Worm (Caenorhabditis elegans) whole organism, young adult: ENCODE data around the gene C14C11.1.

ENCODE experiments used
- C17E4.6 ChIP-seq: fragments of 200-800 bp; sonication (Bioruptor generic); IDR thresholded peaks from 2 replicates; pipeline ENCODE4 v1.3.6; 2022; ENCODE audit warnings: missing genetic modification reagents, missing genetic modification characterization, missing compliant biosample characterization
- F23B12.7 ChIP-seq: sonication (generic microtip); optimal IDR thresholded peaks from 2 replicates; lab custom pipeline; 2017; ENCODE audit warnings: missing genetic modification characterization, mild to moderate bottlenecking, missing compliant biosample characterization, antibody characterized with exemption, moderate library complexity; ENCODE audit not compliant: insufficient read depth
- F52B5.7 ChIP-seq: sonication (generic microtip); optimal IDR thresholded peaks from 2 replicates; lab custom pipeline; 2016; ENCODE audit warnings: mild to moderate bottlenecking, missing genetic modification characterization, missing compliant biosample characterization
- Y56A3A.18 ChIP-seq: fragments of 200-800 bp; sonication (Bioruptor generic); IDR thresholded peaks from 2 replicates; pipeline ENCODE4 v1.3.6; 2022; ENCODE audit warnings: missing genetic modification reagents, missing genetic modification characterization, missing compliant biosample characterization
- ama-1 ChIP-seq, 3 experiments: fragments of 150-350 bp in 1 of 3; sonication (generic microtip) in 2 of 3; optimal IDR thresholded peaks; 2 replicates each; lab custom pipeline; 2014 to 2018; ENCODE audit warnings: missing biosample characterization in 2 of 3, missing genetic modification characterization in 2 of 3, missing genetic modification reagents in 2 of 3
- aptf-2 ChIP-seq: fragments of 200-800 bp; sonication (Bioruptor generic); conservative IDR thresholded peaks from 2 replicates; pipeline ENCODE4 v1.3.6; 2022; ENCODE audit warnings: missing genetic modification reagents, missing genetic modification characterization, missing compliant biosample characterization
- atf-7 ChIP-seq: sonication (generic microtip); optimal IDR thresholded peaks from 2 replicates; lab custom pipeline; 2017; ENCODE audit warnings: mild to moderate bottlenecking, missing genetic modification characterization, missing compliant biosample characterization
- athp-1 ChIP-seq: sonication (generic microtip); optimal IDR thresholded peaks from 2 replicates; lab custom pipeline; 2017; ENCODE audit warnings: mild to moderate bottlenecking, missing genetic modification characterization, missing compliant biosample characterization
- attf-5 ChIP-seq: fragments of 200-800 bp; sonication (Bioruptor generic); optimal IDR thresholded peaks from 2 replicates; lab custom pipeline; 2018; ENCODE audit warnings: mild to moderate bottlenecking, missing genetic modification characterization, missing compliant biosample characterization
- bed-1 ChIP-seq: fragments of 200-800 bp; sonication (Bioruptor generic); IDR thresholded peaks from 2 replicates; pipeline ENCODE4 v1.3.6; 2022; ENCODE audit warnings: missing genetic modification reagents, missing genetic modification characterization, missing compliant biosample characterization
- ceh-58 ChIP-seq: fragments of 200-800 bp; sonication (Bioruptor generic); IDR thresholded peaks from 2 replicates; pipeline ENCODE4 v1.3.6; 2022; ENCODE audit warnings: missing genetic modification characterization, missing compliant biosample characterization
- dox-1 ChIP-seq: fragments of 200-800 bp; sonication (Bioruptor generic); IDR thresholded peaks from 2 replicates; pipeline ENCODE4 v1.3.6; 2022; ENCODE audit warnings: missing genetic modification reagents, missing genetic modification characterization, missing compliant biosample characterization
- egl-44 ChIP-seq: fragments of 200-800 bp; sonication (Bioruptor generic); IDR thresholded peaks from 2 replicates; pipeline ENCODE4 v1.3.6; 2022; ENCODE audit warnings: missing genetic modification reagents, missing genetic modification characterization, missing compliant biosample characterization
- ets-4 ChIP-seq: fragments of 200-800 bp; sonication (Bioruptor generic); optimal IDR thresholded peaks from 2 replicates; lab custom pipeline; 2018; ENCODE audit warnings: mild to moderate bottlenecking, missing genetic modification characterization, missing compliant biosample characterization
- hlh-26 ChIP-seq: fragments of 200-800 bp; sonication (Bioruptor generic); conservative IDR thresholded peaks from 2 replicates; pipeline ENCODE4 v1.3.6; 2022; ENCODE audit warnings: missing genetic modification reagents, missing genetic modification characterization, missing compliant biosample characterization
- hsf-1 ChIP-seq: fragments of 200-800 bp; sonication (Bioruptor generic); IDR thresholded peaks from 2 replicates; pipeline ENCODE4 v1.3.6; 2022; ENCODE audit warnings: missing genetic modification reagents, missing genetic modification characterization, missing compliant biosample characterization
- let-526 ChIP-seq: fragments of 200-800 bp; sonication (Bioruptor generic); IDR thresholded peaks from 2 replicates; pipeline ENCODE4 v1.3.6; 2022; ENCODE audit warnings: missing genetic modification reagents, missing genetic modification characterization, missing compliant biosample characterization
- lin-35 ChIP-seq, 3 experiments: fragments of 150-350 bp in 2 of 3; sonication (generic microtip) in 1 of 3; optimal IDR thresholded peaks; 2 replicates each; lab custom pipeline; 2014 to 2018; ENCODE audit warnings: missing biosample characterization in 3 of 3, missing genetic modification characterization in 3 of 3, missing genetic modification reagents in 3 of 3
- madf-10 ChIP-seq: sonication (generic microtip); optimal IDR thresholded peaks from 2 replicates; lab custom pipeline; 2016; ENCODE audit warnings: mild to moderate bottlenecking, missing genetic modification characterization, missing compliant biosample characterization
- madf-3 ChIP-seq: fragments of 200-800 bp; sonication (Bioruptor generic); IDR thresholded peaks from 2 replicates; pipeline ENCODE4 v1.3.6; 2022; ENCODE audit warnings: missing genetic modification reagents, missing genetic modification characterization, missing compliant biosample characterization
- mel-28 ChIP-seq: sonication (generic microtip); optimal IDR thresholded peaks from 2 replicates; lab custom pipeline; 2016; ENCODE audit warnings: borderline replicate concordance, mild to moderate bottlenecking, missing genetic modification characterization, missing compliant biosample characterization
- nhr-179 ChIP-seq: sonication (generic microtip); optimal IDR thresholded peaks from 2 replicates; lab custom pipeline; 2016; ENCODE audit warnings: mild to moderate bottlenecking, missing genetic modification characterization, missing compliant biosample characterization
- nhr-27 ChIP-seq: fragments of 200-800 bp; sonication (Bioruptor generic); optimal IDR thresholded peaks from 2 replicates; lab custom pipeline; 2018; ENCODE audit warnings: mild to moderate bottlenecking, missing genetic modification characterization, moderate library complexity, missing compliant biosample characterization
- nhr-80 ChIP-seq: sonication (generic microtip); optimal IDR thresholded peaks from 2 replicates; lab custom pipeline; 2016; ENCODE audit warnings: missing genetic modification characterization, missing compliant biosample characterization
- repo-1 ChIP-seq: sonication (generic microtip); optimal IDR thresholded peaks from 2 replicates; lab custom pipeline; 2017; ENCODE audit warnings: mild to moderate bottlenecking, missing genetic modification characterization, missing compliant biosample characterization
- rpc-1 ChIP-seq, 2 experiments: fragments of 150-350 bp in 1 of 2; sonication (generic microtip) in 1 of 2; optimal IDR thresholded peaks; 2 replicates each; lab custom pipeline; 2014 to 2018; ENCODE audit warnings: missing biosample characterization in 1 of 2, missing genetic modification characterization in 1 of 2, missing genetic modification reagents in 1 of 2, missing genotype in 1 of 2
- snpc-3.4 ChIP-seq: sonication (generic microtip); optimal IDR thresholded peaks from 2 replicates; lab custom pipeline; 2017; ENCODE audit warnings: missing genetic modification characterization, mild to moderate bottlenecking, missing compliant biosample characterization, antibody characterized with exemption, moderate library complexity, missing genotype, missing genetic modification reagents
- snpc-4 ChIP-seq, 5 experiments: fragments of 150-350 bp in 1 of 5; sonication (generic microtip) in 4 of 5; optimal IDR thresholded peaks; 2 replicates each; lab custom pipeline; 2014 to 2018; ENCODE audit warnings: missing genetic modification characterization in 5 of 5, missing biosample characterization in 3 of 5, antibody characterized with exemption in 2 of 5, mild to moderate bottlenecking in 2 of 5, missing compliant biosample characterization in 2 of 5, missing genotype in 2 of 5, moderate library complexity in 2 of 5, missing genetic modification reagents in 1 of 5
- tlf-1 ChIP-seq: fragments of 200-800 bp; sonication (Bioruptor generic); optimal IDR thresholded peaks from 2 replicates; lab custom pipeline; 2018; ENCODE audit warnings: mild to moderate bottlenecking, missing genetic modification characterization, missing compliant biosample characterization
- zfh-2 ChIP-seq: fragments of 200-800 bp; sonication (Bioruptor generic); conservative IDR thresholded peaks from 2 replicates; pipeline ENCODE4 v1.3.6; 2022; ENCODE audit warnings: missing genetic modification reagents, missing genetic modification characterization, missing compliant biosample characterization
- ztf-18 ChIP-seq: sonication (generic microtip); optimal IDR thresholded peaks from 2 replicates; lab custom pipeline; 2016; ENCODE audit warnings: missing genotype, mild to moderate bottlenecking, missing genetic modification characterization, missing compliant biosample characterization
- ztf-25 ChIP-seq: fragments of 200-800 bp; sonication (Bioruptor generic); IDR thresholded peaks from 2 replicates; pipeline ENCODE4 v1.3.6; 2022; ENCODE audit warnings: missing genetic modification reagents, missing genetic modification characterization, missing compliant biosample characterization

C14C11.1 gene

ce11 chrV:5644171-5644570 lies 19.2 kb upstream of the C14C11.1 start, which contains the start of gene srx-117:
Gene srx-117, plus strand, starts transcription at chrV:5644471.
- TF ChIP-seq F52B5.7, result no peak
- TF ChIP-seq egl-44 (GFP tag; lab: Robert Waterston, UW), result no peak
- no peak for TF ChIP-seq F23B12.7 (tag; lab: Kevin White, UChicago)
- TF ChIP-seq zfh-2, result no peak
- TF ChIP-seq Y56A3A.18 (GFP tag; lab: Robert Waterston, UW), result no peak
- TF ChIP-seq snpc-4 (GFP tag; optimal IDR thresholded peaks at IDR 0.05; lab: Kevin White, UChicago), result no peak
- no peak for TF ChIP-seq snpc-4 (tag; optimal IDR thresholded peaks at IDR 0.05; lab: Kevin White, UChicago)
- no peak for TF ChIP-seq C17E4.6 (GFP tag; lab: Robert Waterston, UW)
- TF ChIP-seq hlh-26 (GFP tag; lab: Robert Waterston, UW), result no peak
- TF ChIP-seq madf-3 (GFP tag; lab: Robert Waterston, UW), result no peak
- TF ChIP-seq dox-1, result no peak
- TF ChIP-seq rpc-1 (optimal IDR thresholded peaks at IDR 0.05; lab: Kevin White, UChicago), result no peak
- no peak for TF ChIP-seq rpc-1 (tag; optimal IDR thresholded peaks at IDR 0.05; lab: Kevin White, UChicago)
- TF ChIP-seq madf-10 (tag; lab: Kevin White, UChicago), result no peak
- no peak for TF ChIP-seq nhr-179 (tag; lab: Kevin White, UChicago)
- TF ChIP-seq ztf-18 (tag; lab: Kevin White, UChicago), result no peak
- TF ChIP-seq lin-35 (GFP tag; optimal IDR thresholded peaks at IDR 0.05; lab: Kevin White, UChicago), result no peak
- no peak for TF ChIP-seq tlf-1 (GFP tag; lab: Kevin White, UChicago)

DNA sequence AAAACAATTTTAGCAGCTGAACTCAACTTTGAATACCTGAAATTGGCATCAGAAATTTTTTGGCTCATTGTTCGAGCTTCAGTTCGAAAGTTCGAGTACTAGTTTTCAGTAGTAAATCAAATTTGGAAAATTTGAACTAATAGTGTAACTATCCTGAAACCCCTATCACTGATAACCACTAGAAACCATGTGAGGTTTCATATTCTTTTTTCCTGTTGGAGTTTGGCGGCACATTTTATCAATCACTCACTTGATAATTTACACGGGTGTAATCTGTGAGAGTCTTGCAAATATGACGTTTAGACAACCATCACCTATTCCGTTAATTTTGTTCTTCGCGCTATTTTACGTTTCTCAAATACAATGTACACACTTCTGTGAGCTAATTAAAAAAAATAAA lies 16.1 kb upstream of the C14C11.1 start, which contains the start of gene C14C11.4:
Gene C14C11.4, plus strand, starts transcription at position 252 of the 400 bp plus-strand sequence.
- peak; percentile 86 for TF ChIP-seq nhr-80 (tag; lab: Kevin White, UChicago)
- TF ChIP-seq mel-28 (tag; lab: Kevin White, UChicago), result no peak
- peak; percentile 39 for TF ChIP-seq ets-4 (GFP tag; lab: Kevin White, UChicago)

DNA sequence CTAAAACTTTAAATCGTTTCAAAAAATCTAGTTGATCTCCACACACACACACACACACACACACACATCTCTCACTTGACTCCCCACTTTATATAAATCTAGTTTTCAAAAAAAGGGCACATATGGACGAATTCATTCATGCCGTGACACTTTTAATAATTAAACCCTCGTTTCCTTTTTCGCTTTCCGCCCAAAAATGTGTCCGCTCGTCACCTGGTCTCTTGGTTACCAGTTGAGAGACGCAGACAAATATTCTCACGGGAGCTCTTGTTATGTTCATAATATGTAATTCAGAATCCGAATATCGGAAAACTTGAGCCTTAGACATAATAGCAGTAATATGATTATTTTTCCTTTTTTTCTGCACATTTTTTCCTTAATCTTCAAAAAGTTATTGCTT lies 11.5 kb upstream of the C14C11.1 start:
- TF ChIP-seq athp-1 (tag; lab: Kevin White, UChicago), result no peak
- no peak for TF ChIP-seq attf-5 (GFP tag; lab: Kevin White, UChicago)
- no peak for TF ChIP-seq repo-1 (tag; lab: Kevin White, UChicago)
- no peak for TF ChIP-seq hsf-1 (GFP tag; lab: Robert Waterston, UW)
- no peak for TF ChIP-seq hlh-26 (GFP tag; lab: Robert Waterston, UW)
- TF ChIP-seq atf-7 (tag; lab: Kevin White, UChicago), result no peak
- TF ChIP-seq ztf-25, result no peak
- no peak for TF ChIP-seq snpc-3.4 (tag; lab: Kevin White, UChicago)
- no peak for TF ChIP-seq let-526
- TF ChIP-seq nhr-27, result no peak
- TF ChIP-seq aptf-2 (GFP tag; lab: Robert Waterston, UW), result no peak
- TF ChIP-seq bed-1 (GFP tag; lab: Robert Waterston, UW), result no peak
- TF ChIP-seq nhr-80 (tag; lab: Kevin White, UChicago), result no peak
- TF ChIP-seq ama-1 (optimal IDR thresholded peaks at IDR 0.05; lab: Kevin White, UChicago), result no peak
- no peak for TF ChIP-seq ama-1 (GFP tag; optimal IDR thresholded peaks at IDR 0.05; lab: Kevin White, UChicago)

- TF ChIP-seq ceh-58 (GFP tag; lab: Robert Waterston, UW), result no peak
- TF ChIP-seq nhr-80 (tag; lab: Kevin White, UChicago), result peak; percentile 29
Measured at ce11 chrV:5653990-5654499, 9.4 kb upstream of the C14C11.1 start, which contains the start of gene hex-2. Gene hex-2, plus strand, starts transcription at chrV:5654449.
